Worm (Caenorhabditis elegans) whole organism, L2 larva: ENCODE data around the gene T04B2.8.

Experiments used
- C34F6.9 ChIP-seq: fragments of 150-350 bp; optimal IDR thresholded peaks from 2 replicates; lab custom pipeline; 2014; ENCODE audit warnings: missing biosample characterization, missing genetic modification characterization
- F13H6.1 ChIP-seq: sonication (generic microtip); optimal IDR thresholded peaks from 2 replicates; lab custom pipeline; 2016; ENCODE audit warnings: missing genetic modification characterization, missing compliant biosample characterization
- R02D3.7 ChIP-seq: fragments of 150-350 bp; optimal IDR thresholded peaks from 2 replicates; lab custom pipeline; 2014; ENCODE audit warnings: missing biosample characterization, missing genetic modification characterization
- ZK546.5 ChIP-seq: sonication (generic microtip); optimal IDR thresholded peaks from 2 replicates; lab custom pipeline; 2017; ENCODE audit warnings: missing biosample characterization, missing genetic modification characterization
- alr-1 ChIP-seq: fragments of 150-350 bp; optimal IDR thresholded peaks from 2 replicates; lab custom pipeline; 2014; ENCODE audit warnings: missing biosample characterization, missing genetic modification characterization
- aly-2 ChIP-seq: fragments of 150-350 bp; optimal IDR thresholded peaks from 2 replicates; lab custom pipeline; 2014; ENCODE audit warnings: missing biosample characterization, missing genetic modification characterization
- blmp-1 ChIP-seq: sonication (generic microtip); optimal IDR thresholded peaks from 2 replicates; lab custom pipeline; 2017; ENCODE audit warnings: missing genetic modification characterization, mild to moderate bottlenecking, missing compliant biosample characterization, antibody characterized with exemption, moderate library complexity; ENCODE audit not compliant: insufficient read depth
- ceh-16 ChIP-seq: fragments of 150-350 bp; optimal IDR thresholded peaks from 2 replicates; lab custom pipeline; 2014; ENCODE audit warnings: missing biosample characterization, missing genetic modification characterization
- ceh-82 ChIP-seq: fragments of 150-350 bp; optimal IDR thresholded peaks from 2 replicates; lab custom pipeline; 2014; ENCODE audit warnings: missing biosample characterization, missing genetic modification characterization
- crh-2 ChIP-seq: sonication (generic microtip); optimal IDR thresholded peaks from 2 replicates; lab custom pipeline; 2017; ENCODE audit warnings: missing biosample characterization, missing genetic modification characterization
- dmd-4 ChIP-seq: sonication (generic microtip); optimal IDR thresholded peaks from 2 replicates; lab custom pipeline; 2017; ENCODE audit warnings: missing biosample characterization, missing genetic modification characterization
- egl-27 ChIP-seq: sonication (generic microtip); optimal IDR thresholded peaks from 3 replicates; lab custom pipeline; 2017; ENCODE audit warnings: missing biosample characterization, missing genetic modification reagents, missing genetic modification characterization
- elt-1 ChIP-seq: fragments of 150-350 bp; optimal IDR thresholded peaks from 2 replicates; lab custom pipeline; 2014; ENCODE audit warnings: missing biosample characterization, missing genetic modification characterization
- elt-3 ChIP-seq: sonication (generic microtip); optimal IDR thresholded peaks from 2 replicates; lab custom pipeline; 2017; ENCODE audit warnings: missing biosample characterization, missing genetic modification characterization
- fos-1 ChIP-seq: fragments of 150-350 bp; optimal IDR thresholded peaks from 2 replicates; lab custom pipeline; 2014; ENCODE audit warnings: missing biosample characterization, missing genetic modification characterization
- gmeb-1 ChIP-seq: fragments of 150-350 bp; optimal IDR thresholded peaks from 2 replicates; lab custom pipeline; 2014; ENCODE audit warnings: missing biosample characterization, missing genetic modification characterization
- lin-11 ChIP-seq: fragments of 150-350 bp; sonication (generic microtip); optimal IDR thresholded peaks from 2 replicates; lab custom pipeline; 2014; ENCODE audit warnings: missing biosample characterization, missing genetic modification characterization, inconsistent platforms, mixed read lengths
- lin-13 ChIP-seq: fragments of 150-350 bp; optimal IDR thresholded peaks from 2 replicates; lab custom pipeline; 2014; ENCODE audit warnings: missing biosample characterization, missing genetic modification reagents, missing genetic modification characterization
- lin-39 ChIP-seq: fragments of 150-350 bp; optimal IDR thresholded peaks from 2 replicates; lab custom pipeline; 2014; ENCODE audit warnings: missing biosample characterization, missing genetic modification reagents, missing genetic modification characterization
- lsy-2 ChIP-seq, 2 experiments: fragments of 150-350 bp in 1 of 2; sonication (generic microtip) in 1 of 2; optimal IDR thresholded peaks; 2 replicates each; lab custom pipeline; 2014 to 2017; ENCODE audit warnings: missing biosample characterization in 2 of 2, missing genetic modification characterization in 2 of 2
- mab-5 ChIP-seq: fragments of 150-350 bp; optimal IDR thresholded peaks from 2 replicates; lab custom pipeline; 2014; ENCODE audit warnings: missing biosample characterization, missing genetic modification characterization
- mbf-1 ChIP-seq: sonication (generic microtip); optimal IDR thresholded peaks from 2 replicates; lab custom pipeline; 2017; ENCODE audit warnings: missing biosample characterization, missing genetic modification characterization
- mdl-1 ChIP-seq, 2 experiments: fragments of 150-350 bp in 1 of 2; sonication (generic microtip) in 1 of 2; optimal IDR thresholded peaks; 2 replicates each; lab custom pipeline; 2017; ENCODE audit warnings: missing biosample characterization in 2 of 2, missing genetic modification characterization in 2 of 2
- nhr-10 ChIP-seq: sonication (generic microtip); optimal IDR thresholded peaks from 2 replicates; lab custom pipeline; 2017; ENCODE audit warnings: missing biosample characterization, missing genetic modification characterization
- nhr-11 ChIP-seq: fragments of 150-350 bp; optimal IDR thresholded peaks from 2 replicates; lab custom pipeline; 2014; ENCODE audit warnings: missing biosample characterization, missing genetic modification characterization
- nhr-12 ChIP-seq: fragments of 150-350 bp; optimal IDR thresholded peaks from 2 replicates; lab custom pipeline; 2014; ENCODE audit warnings: missing biosample characterization, missing genetic modification characterization
- nhr-23 ChIP-seq: fragments of 150-350 bp; optimal IDR thresholded peaks from 2 replicates; lab custom pipeline; 2014; ENCODE audit warnings: missing biosample characterization, missing genetic modification reagents, missing genetic modification characterization
- nhr-237 ChIP-seq: fragments of 150-350 bp; optimal IDR thresholded peaks from 2 replicates; lab custom pipeline; 2014; ENCODE audit warnings: missing biosample characterization, missing genetic modification characterization
- nhr-25 ChIP-seq: fragments of 150-350 bp; sonication (generic microtip); optimal IDR thresholded peaks from 3 replicates; lab custom pipeline; 2014; ENCODE audit warnings: missing biosample characterization, missing genetic modification characterization
- nhr-6 ChIP-seq: fragments of 150-350 bp; optimal IDR thresholded peaks from 2 replicates; lab custom pipeline; 2014; ENCODE audit warnings: missing biosample characterization, missing genetic modification characterization
- nhr-77 ChIP-seq: fragments of 150-350 bp; optimal IDR thresholded peaks from 2 replicates; lab custom pipeline; 2014; ENCODE audit warnings: missing biosample characterization, missing genetic modification characterization
- peb-1 ChIP-seq: fragments of 150-350 bp; optimal IDR thresholded peaks from 2 replicates; lab custom pipeline; 2014; ENCODE audit warnings: missing biosample characterization, missing genetic modification characterization
- sem-4 ChIP-seq: fragments of 150-350 bp; optimal IDR thresholded peaks from 2 replicates; lab custom pipeline; 2014; ENCODE audit warnings: missing biosample characterization, missing genetic modification reagents, missing genetic modification characterization
- skn-1 ChIP-seq: sonication (generic microtip); optimal IDR thresholded peaks from 2 replicates; lab custom pipeline; 2017; ENCODE audit warnings: missing biosample characterization, missing genetic modification characterization
- sma-3 ChIP-seq: sonication (generic microtip); optimal IDR thresholded peaks from 2 replicates; lab custom pipeline; 2016; ENCODE audit warnings: missing genetic modification reagents, missing genetic modification characterization, missing compliant biosample characterization
- sma-9 ChIP-seq, 2 experiments: fragments of 150-350 bp in 1 of 2; sonication (generic microtip) in 1 of 2; optimal IDR thresholded peaks; 2 replicates each; lab custom pipeline; 2014 to 2016; ENCODE audit warnings: missing genetic modification characterization in 2 of 2, mild to moderate bottlenecking in 1 of 2, missing biosample characterization in 1 of 2, missing compliant biosample characterization in 1 of 2, missing genetic modification reagents in 1 of 2, moderate library complexity in 1 of 2
- snpc-4 ChIP-seq: fragments of 150-350 bp; optimal IDR thresholded peaks from 2 replicates; lab custom pipeline; 2014; ENCODE audit warnings: missing biosample characterization, missing genetic modification characterization
- unc-39 ChIP-seq: fragments of 150-350 bp; optimal IDR thresholded peaks from 2 replicates; lab custom pipeline; 2014; ENCODE audit warnings: missing biosample characterization, missing genetic modification characterization
- unc-55 ChIP-seq: fragments of 150-350 bp; sonication (generic microtip); optimal IDR thresholded peaks from 3 replicates; lab custom pipeline; 2014; ENCODE audit warnings: missing biosample characterization, missing genetic modification reagents, missing genetic modification characterization
- unc-62 ChIP-seq: fragments of 150-350 bp; optimal IDR thresholded peaks from 2 replicates; lab custom pipeline; 2014; ENCODE audit warnings: missing biosample characterization, missing genetic modification reagents, missing genetic modification characterization
- zag-1 ChIP-seq: fragments of 150-350 bp; optimal IDR thresholded peaks from 2 replicates; lab custom pipeline; 2014; ENCODE audit warnings: missing biosample characterization, missing genetic modification characterization
- ztf-4 ChIP-seq: fragments of 150-350 bp; optimal IDR thresholded peaks from 2 replicates; lab custom pipeline; 2014; ENCODE audit warnings: missing biosample characterization, missing genetic modification characterization

T04B2.8 gene

ce11 chrIV:10021283-10021682 lies 29.7 kb downstream of the T04B2.8 start, which contains the start of gene F44D12.19:
TSS of gene F44D12.19 (plus strand) at chrIV:10021583.
- TF ChIP-seq ztf-4 (tag; lab: Kevin White, UChicago), result no peak
- TF ChIP-seq snpc-4 (tag; lab: Kevin White, UChicago), result no peak
- no peak for TF ChIP-seq fos-1 (tag; lab: Kevin White, UChicago)
- no peak for TF ChIP-seq elt-3 (tag; lab: Kevin White, UChicago)
- no peak for TF ChIP-seq lsy-2 (tag; optimal IDR thresholded peaks at IDR 0.05; lab: Kevin White, UChicago)
- TF ChIP-seq ceh-82 (tag; lab: Kevin White, UChicago), result no peak
- TF ChIP-seq nhr-12 (tag; lab: Kevin White, UChicago), result no peak
- TF ChIP-seq unc-62, result no peak
- no peak for TF ChIP-seq unc-39 (tag; lab: Kevin White, UChicago)
- no peak for TF ChIP-seq crh-2 (tag; lab: Kevin White, UChicago)
- TF ChIP-seq alr-1, result no peak
- no peak for TF ChIP-seq egl-27 (tag; lab: Kevin White, UChicago)
- TF ChIP-seq elt-1 (tag; lab: Kevin White, UChicago), result no peak

DNA sequence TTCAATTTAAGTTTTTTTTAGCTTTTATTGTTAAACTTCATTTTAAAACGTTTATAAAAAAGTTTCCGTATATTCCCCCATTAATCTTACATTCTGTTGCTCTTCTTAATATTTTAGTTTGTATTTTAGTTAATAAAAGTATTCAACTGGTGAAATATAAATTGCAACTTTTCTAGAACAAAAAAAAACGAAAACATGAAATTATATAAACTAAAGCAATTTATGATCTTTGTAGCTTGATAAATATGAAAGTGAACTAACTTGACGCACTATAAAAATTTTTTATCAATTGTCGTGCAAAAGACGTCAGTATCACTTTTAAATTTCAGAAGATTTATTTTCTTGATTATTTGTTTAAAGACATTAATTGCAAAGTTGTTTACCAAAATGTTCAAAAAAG lies 33.4 kb downstream of the T04B2.8 start, which contains the start of gene F44D12.2:
Gene F44D12.2 (minus strand): TSS at position 101 of the 400 bp plus-strand sequence.
- TF ChIP-seq fos-1 (tag; lab: Kevin White, UChicago) (peak; percentile 7), mdl-1 (tag; optimal IDR thresholded peaks at IDR 0.05; lab: Kevin White, UChicago) (no peak)

- TF ChIP-seq mdl-1 (tag; optimal IDR thresholded peaks at IDR 0.05; lab: Kevin White, UChicago) (no peak), nhr-25 (tag; lab: Kevin White, UChicago) (no peak), egl-27 (tag; lab: Kevin White, UChicago) (no peak), nhr-23 (tag; lab: Kevin White, UChicago) (no peak), nhr-237 (tag; lab: Kevin White, UChicago) (no peak), mab-5 (no peak)
- TF ChIP-seq, all 48 proteins: peak for 0
These were observed 34.0 kb downstream of the T04B2.8 start, which contains the start of gene ent-7 for ce11 chrIV:10016977-10017376. TSS of gene ent-7 (plus strand) at chrIV:10017277.

DNA sequence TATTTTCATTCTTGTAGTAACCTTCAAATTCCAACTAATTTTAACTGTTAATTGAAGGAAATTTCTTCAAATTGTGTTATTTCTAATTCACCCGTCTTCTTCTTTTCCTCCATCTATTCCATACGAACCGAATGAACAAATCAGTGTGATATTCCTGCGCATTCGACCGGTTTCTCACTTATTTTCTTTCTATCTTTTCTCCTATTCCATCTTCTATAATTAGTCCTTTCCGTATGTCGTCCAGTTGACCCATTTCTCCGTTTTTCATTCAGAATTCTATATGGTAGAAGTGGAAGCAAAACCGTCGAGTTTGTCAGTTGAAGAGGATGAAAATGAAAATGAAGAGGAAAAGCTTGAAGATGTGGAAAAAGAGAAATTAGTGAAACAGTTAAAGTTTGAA lies 41.5 kb downstream of the T04B2.8 start, which contains the start of gene magu-4:
Gene magu-4 (plus strand): TSS at position 218 of the 400 bp plus-strand sequence.
- TF ChIP-seq lsy-2 (tag; optimal IDR thresholded peaks at IDR 0.05; lab: Kevin White, UChicago) (no peak), nhr-25 (tag; lab: Kevin White, UChicago) (peak; percentile 17)

ce11 chrIV:10007758-10008157 lies 43.2 kb downstream of the T04B2.8 start:
- TF ChIP-seq nhr-77 (tag; lab: Kevin White, UChicago), result no peak
- TF ChIP-seq alr-1, result no peak
- peak; percentile 37 for TF ChIP-seq sma-3 (GFP tag; lab: Kevin White, UChicago)
- TF ChIP-seq lin-39 (tag; lab: Kevin White, UChicago), result no peak
- TF ChIP-seq sem-4 (tag; lab: Kevin White, UChicago), result no peak
- TF ChIP-seq nhr-23 (tag; lab: Kevin White, UChicago), result no peak
- peak; percentile 8 for TF ChIP-seq C34F6.9
- TF ChIP-seq nhr-237 (tag; lab: Kevin White, UChicago), result no peak
- TF ChIP-seq unc-62, result no peak
- no peak for TF ChIP-seq egl-27 (tag; lab: Kevin White, UChicago)
- no peak for TF ChIP-seq snpc-4 (tag; lab: Kevin White, UChicago)
- no peak for TF ChIP-seq nhr-11
- no peak for TF ChIP-seq zag-1 (tag; lab: Kevin White, UChicago)
- no peak for TF ChIP-seq nhr-6 (tag; lab: Kevin White, UChicago)
- TF ChIP-seq mbf-1 (tag; lab: Kevin White, UChicago), result no peak
- TF ChIP-seq nhr-12 (tag; lab: Kevin White, UChicago), result no peak
- no peak for TF ChIP-seq unc-39 (tag; lab: Kevin White, UChicago)
- peak in 1 of 2 experiments; percentile 19 for TF ChIP-seq mdl-1 (tag; optimal IDR thresholded peaks at IDR 0.05; lab: Kevin White, UChicago)
- TF ChIP-seq ztf-4 (tag; lab: Kevin White, UChicago), result no peak
- no peak for TF ChIP-seq ceh-16
- peak; percentile 60 for TF ChIP-seq crh-2 (tag; lab: Kevin White, UChicago)
- TF ChIP-seq dmd-4 (tag; lab: Kevin White, UChicago), result no peak
- TF ChIP-seq R02D3.7, result no peak
- no peak for TF ChIP-seq gmeb-1 (tag; lab: Kevin White, UChicago)
- TF ChIP-seq sma-9 (GFP tag; optimal IDR thresholded peaks at IDR 0.05; lab: Kevin White, UChicago), result no peak
- no peak for TF ChIP-seq sma-9 (tag; optimal IDR thresholded peaks at IDR 0.05; lab: Kevin White, UChicago)
- TF ChIP-seq lin-13 (GFP tag; lab: Kevin White, UChicago), result no peak
- no peak for TF ChIP-seq elt-3 (tag; lab: Kevin White, UChicago)
- TF ChIP-seq nhr-25 (tag; lab: Kevin White, UChicago), result peak; percentile 60
- TF ChIP-seq unc-55 (GFP tag; lab: Kevin White, UChicago), result no peak
- TF ChIP-seq lin-11 (tag; lab: Kevin White, UChicago), result no peak
- peak in 1 of 2 experiments; percentile 9 for TF ChIP-seq lsy-2 (tag; optimal IDR thresholded peaks at IDR 0.05; lab: Kevin White, UChicago)
- no peak for TF ChIP-seq aly-2 (tag; lab: Kevin White, UChicago)
- TF ChIP-seq F13H6.1 (tag; lab: Kevin White, UChicago), result peak; percentile 43
- peak; percentile 93 for TF ChIP-seq blmp-1 (tag; lab: Kevin White, UChicago)
- no peak for TF ChIP-seq ZK546.5 (tag; lab: Kevin White, UChicago)
- TF ChIP-seq nhr-10, result no peak
- TF ChIP-seq peb-1 (tag; lab: Kevin White, UChicago), result no peak
- no peak for TF ChIP-seq skn-1 (tag; lab: Kevin White, UChicago)
- no peak for TF ChIP-seq ceh-82 (tag; lab: Kevin White, UChicago)
